Worm (Caenorhabditis elegans): ENCODE results near the gene Y54G2A.38.

DNA sequence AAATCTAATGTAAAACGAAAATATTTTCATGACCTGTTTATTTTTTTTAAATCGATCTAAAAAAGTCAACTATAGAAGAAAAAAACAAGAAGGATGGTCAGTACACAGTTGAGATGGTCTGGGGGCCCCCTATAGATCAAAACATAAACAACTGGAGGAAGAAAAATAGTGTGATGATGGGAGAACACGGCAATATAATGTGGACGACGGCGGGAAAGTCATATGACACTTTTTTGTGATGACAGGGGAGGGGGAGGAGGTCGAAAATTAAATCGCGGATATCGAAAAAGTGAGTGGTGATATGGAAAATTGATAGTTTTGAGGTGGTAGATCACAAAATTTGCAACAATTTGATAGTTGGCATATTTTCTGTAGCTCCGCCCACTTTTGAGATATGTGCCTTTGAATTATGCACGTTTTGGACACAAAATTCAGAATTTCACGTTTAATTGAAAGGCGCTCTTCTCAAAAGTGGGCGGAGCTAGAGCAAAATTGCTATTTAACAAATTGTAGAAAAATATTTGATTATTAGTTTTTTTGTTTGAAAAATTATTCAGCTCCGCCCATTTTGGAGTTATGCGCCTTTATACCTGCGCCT is 14.2 kb downstream of the Y54G2A.38 start:
- TF ChIP-seq lin-11 (tag; optimal IDR thresholded peaks at IDR 0.05) (no peak), ztf-11 (tag; optimal IDR thresholded peaks at IDR 0.05) (no peak), ceh-16 (tag; optimal IDR thresholded peaks at IDR 0.05) (no peak), ztf-4 (tag; optimal IDR thresholded peaks at IDR 0.05) (no peak), dmd-4 (tag; optimal IDR thresholded peaks at IDR 0.05) (no peak), lsy-2 (tag; optimal IDR thresholded peaks at IDR 0.05) (peak in 1 of 2 experiments; percentile 29), fos-1 (tag; optimal IDR thresholded peaks at IDR 0.05) (no peak), mbf-1 (tag; optimal IDR thresholded peaks at IDR 0.05) (no peak)

Data from whole organism, L2 larva.